Worm (Caenorhabditis elegans) whole organism, L1 larva: ENCODE data around the gene mlp-1.

Source experiments
- C16A3.4 ChIP-seq: fragments of 150-350 bp; optimal IDR thresholded peaks from 2 replicates; lab custom pipeline; 2014; ENCODE audit warnings: missing biosample characterization, missing genetic modification characterization
- C34B4.2 ChIP-seq: sonication (generic microtip); optimal IDR thresholded peaks from 2 replicates; lab custom pipeline; 2017; ENCODE audit warnings: mild to moderate bottlenecking, missing genetic modification characterization, missing compliant biosample characterization
- aha-1 ChIP-seq: fragments of 150-350 bp; optimal IDR thresholded peaks from 2 replicates; lab custom pipeline; 2014; ENCODE audit warnings: missing biosample characterization, missing genetic modification characterization
- alr-1 ChIP-seq: fragments of 200-800 bp; sonication (Bioruptor generic); optimal IDR thresholded peaks from 2 replicates; lab custom pipeline; 2018; ENCODE audit warnings: borderline replicate concordance, mild to moderate bottlenecking, missing genetic modification characterization, missing compliant biosample characterization
- ama-1 ChIP-seq: fragments of 150-350 bp; optimal IDR thresholded peaks from 2 replicates; lab custom pipeline; 2014
- blmp-1 ChIP-seq: fragments of 150-350 bp; optimal IDR thresholded peaks from 2 replicates; lab custom pipeline; 2014; ENCODE audit warnings: missing biosample characterization, missing genetic modification characterization
- ceh-82 ChIP-seq, 3 experiments: fragments of 150-350 bp in 1 of 3; sonication (generic microtip) in 2 of 3; optimal IDR thresholded peaks; 2 replicates each; lab custom pipeline; 2014 to 2017; ENCODE audit warnings: missing biosample characterization in 3 of 3, missing genetic modification characterization in 3 of 3
- ceh-88 ChIP-seq: fragments of 200-800 bp; sonication (Bioruptor generic); IDR thresholded peaks from 2 replicates; pipeline ENCODE4 v1.3.6; 2022; ENCODE audit warnings: missing genetic modification characterization, missing compliant biosample characterization
- dpl-1 ChIP-seq, 3 experiments: fragments of 150-350 bp in 2 of 3; sonication (generic microtip) in 1 of 3; optimal IDR thresholded peaks; 2 replicates each; lab custom pipeline; 2014 to 2017; ENCODE audit warnings: missing biosample characterization in 3 of 3, missing genetic modification characterization in 3 of 3, missing genetic modification reagents in 3 of 3
- efl-3 ChIP-seq: fragments of 200-800 bp; sonication (Bioruptor generic); optimal IDR thresholded peaks from 2 replicates; lab custom pipeline; 2018; ENCODE audit warnings: mild to moderate bottlenecking, missing genetic modification characterization, missing compliant biosample characterization
- egl-27 ChIP-seq, 2 experiments: fragments of 150-350 bp in 1 of 2; sonication (generic microtip); optimal IDR thresholded peaks; 3 replicates each; lab custom pipeline; 2017 to 2018; ENCODE audit warnings: missing biosample characterization in 2 of 2, missing genetic modification characterization in 2 of 2, missing genetic modification reagents in 2 of 2
- elt-2 ChIP-seq: sonication (generic microtip); optimal IDR thresholded peaks from 2 replicates; lab custom pipeline; 2016; ENCODE audit warnings: missing genetic modification characterization, mild to moderate bottlenecking, inconsistent platforms, missing compliant biosample characterization, missing genetic modification reagents
- elt-3 ChIP-seq, 6 experiments: fragments of 150-350 bp in 1 of 6; sonication (generic microtip); optimal IDR thresholded peaks; 2 replicates each; lab custom pipeline; 2017 to 2018; ENCODE audit warnings: missing biosample characterization in 6 of 6, missing genetic modification characterization in 6 of 6, inconsistent platforms in 1 of 6
- fkh-4 ChIP-seq: sonication (generic microtip); optimal IDR thresholded peaks from 2 replicates; lab custom pipeline; 2016; ENCODE audit warnings: missing compliant biosample characterization, missing genetic modification characterization, borderline replicate concordance
- fkh-8 ChIP-seq: sonication (generic microtip); optimal IDR thresholded peaks from 2 replicates; lab custom pipeline; 2016; ENCODE audit warnings: mild to moderate bottlenecking, missing genetic modification characterization, missing compliant biosample characterization
- fos-1 ChIP-seq: fragments of 150-350 bp; optimal IDR thresholded peaks from 2 replicates; lab custom pipeline; 2014; ENCODE audit warnings: missing biosample characterization, missing genetic modification characterization
- grh-1 ChIP-seq: fragments of 200-800 bp; sonication (Bioruptor generic); IDR thresholded peaks from 2 replicates; pipeline ENCODE4 v1.3.6; 2022; ENCODE audit warnings: missing genetic modification reagents, missing genetic modification characterization, missing compliant biosample characterization
- hlh-4 ChIP-seq: sonication (generic microtip); optimal IDR thresholded peaks from 2 replicates; lab custom pipeline; 2016; ENCODE audit warnings: mild to moderate bottlenecking, missing genetic modification characterization, missing compliant biosample characterization
- hpl-2 ChIP-seq: fragments of 150-350 bp; optimal IDR thresholded peaks from 2 replicates; lab custom pipeline; 2014; ENCODE audit warnings: missing biosample characterization, missing genetic modification reagents, missing genetic modification characterization
- irx-1 ChIP-seq: sonication (generic microtip); optimal IDR thresholded peaks from 2 replicates; lab custom pipeline; 2016; ENCODE audit warnings: missing genetic modification characterization, missing compliant biosample characterization
- isw-1 ChIP-seq: fragments of 200-800 bp; sonication (Bioruptor generic); IDR thresholded peaks from 2 replicates; pipeline ENCODE4 v1.3.6; 2022; ENCODE audit warnings: missing genetic modification characterization, missing compliant biosample characterization
- lin-13 ChIP-seq: fragments of 150-350 bp; optimal IDR thresholded peaks from 2 replicates; lab custom pipeline; 2014; ENCODE audit warnings: missing biosample characterization, missing genetic modification reagents, missing genetic modification characterization
- lin-14 ChIP-seq: fragments of 200-800 bp; sonication (Bioruptor generic); optimal IDR thresholded peaks from 2 replicates; lab custom pipeline; 2018; ENCODE audit warnings: mild to moderate bottlenecking, missing genetic modification characterization, moderate library complexity, missing compliant biosample characterization
- lin-15B ChIP-seq: fragments of 150-350 bp; sonication (generic microtip); optimal IDR thresholded peaks from 3 replicates; lab custom pipeline; 2014; ENCODE audit warnings: missing biosample characterization, missing genetic modification characterization
- lir-3 ChIP-seq: sonication (generic microtip); optimal IDR thresholded peaks from 2 replicates; lab custom pipeline; 2016; ENCODE audit warnings: mild to moderate bottlenecking, missing genetic modification characterization, moderate library complexity, missing compliant biosample characterization; ENCODE audit not compliant: poor library complexity
- lsy-2 ChIP-seq, 2 experiments: fragments of 150-350 bp; optimal IDR thresholded peaks; 2 replicates each; lab custom pipeline; 2014; ENCODE audit warnings: missing biosample characterization in 2 of 2, missing genetic modification characterization in 2 of 2
- nhr-11 ChIP-seq: fragments of 150-350 bp; optimal IDR thresholded peaks from 2 replicates; lab custom pipeline; 2014; ENCODE audit warnings: missing biosample characterization, missing genetic modification characterization
- nhr-12 ChIP-seq: sonication (generic microtip); optimal IDR thresholded peaks from 2 replicates; lab custom pipeline; 2017; ENCODE audit warnings: missing biosample characterization, missing genetic modification characterization
- nhr-19 ChIP-seq: fragments of 200-800 bp; sonication (Bioruptor generic); conservative IDR thresholded peaks from 2 replicates; pipeline ENCODE4 v1.3.6; 2022; ENCODE audit warnings: missing genetic modification characterization, missing compliant biosample characterization
- nhr-20 ChIP-seq: sonication (generic microtip); optimal IDR thresholded peaks from 2 replicates; lab custom pipeline; 2016; ENCODE audit warnings: mild to moderate bottlenecking, missing genetic modification characterization, missing compliant biosample characterization
- nhr-28 ChIP-seq: fragments of 150-350 bp; optimal IDR thresholded peaks from 2 replicates; lab custom pipeline; 2014; ENCODE audit warnings: missing biosample characterization, missing genetic modification characterization
- nhr-76 ChIP-seq: sonication (generic microtip); optimal IDR thresholded peaks from 2 replicates; lab custom pipeline; 2017; ENCODE audit warnings: missing biosample characterization, missing genetic modification characterization
- nhr-84 ChIP-seq: sonication (generic microtip); optimal IDR thresholded peaks from 2 replicates; lab custom pipeline; 2017; ENCODE audit warnings: missing biosample characterization, missing genetic modification characterization
- nhr-85 ChIP-seq: sonication (generic microtip); peaks from one replicate; lab custom pipeline; 2016; ENCODE audit warnings: missing genetic modification characterization, inconsistent platforms, missing compliant biosample characterization
- pag-3 ChIP-seq: sonication (generic microtip); optimal IDR thresholded peaks from 2 replicates; lab custom pipeline; 2017; ENCODE audit warnings: missing genetic modification characterization, mild to moderate bottlenecking, missing compliant biosample characterization, antibody characterized with exemption, borderline replicate concordance; ENCODE audit not compliant: insufficient read depth
- pqm-1 ChIP-seq: sonication (generic microtip); optimal IDR thresholded peaks from 3 replicates; lab custom pipeline; 2017; ENCODE audit warnings: missing biosample characterization, missing genetic modification characterization
- skn-1 ChIP-seq: fragments of 150-350 bp; optimal IDR thresholded peaks from 2 replicates; lab custom pipeline; 2014; ENCODE audit warnings: missing biosample characterization, missing genetic modification characterization
- snu-23 ChIP-seq: sonication (generic microtip); optimal IDR thresholded peaks from 2 replicates; lab custom pipeline; 2016; ENCODE audit warnings: missing genetic modification characterization, missing compliant biosample characterization
- tlp-1 ChIP-seq: fragments of 150-350 bp; optimal IDR thresholded peaks from 2 replicates; lab custom pipeline; 2014; ENCODE audit warnings: missing biosample characterization, missing genetic modification characterization
- unc-30 ChIP-seq: sonication (generic microtip); optimal IDR thresholded peaks from 2 replicates; lab custom pipeline; 2017; ENCODE audit warnings: missing biosample characterization, missing genetic modification characterization
- unc-98 ChIP-seq: fragments of 200-800 bp; sonication (Bioruptor generic); IDR thresholded peaks from 2 replicates; pipeline ENCODE4 v1.3.6; 2022; ENCODE audit warnings: missing genetic modification characterization, missing compliant biosample characterization
- zag-1 ChIP-seq: fragments of 150-350 bp; optimal IDR thresholded peaks from 2 replicates; lab custom pipeline; 2014; ENCODE audit warnings: missing biosample characterization, missing genetic modification characterization
- ztf-11 ChIP-seq, 2 experiments: sonication (generic microtip); optimal IDR thresholded peaks; 2 replicates each; lab custom pipeline; 2016 to 2017; ENCODE audit warnings: missing genetic modification characterization in 2 of 2, missing biosample characterization in 1 of 2, missing compliant biosample characterization in 1 of 2

The mlp-1 gene

ce11 chrIII:5982753-5983390 lies 8.0 kb upstream of the mlp-1 start (continued):
- TF ChIP-seq tlp-1 (no peak), grh-1 (GFP tag; lab: Robert Waterston, UW) (no peak), elt-2 (tag; lab: Kevin White, UChicago) (no peak), nhr-84 (no peak), efl-3 (GFP tag; lab: Kevin White, UChicago) (no peak), lin-15B (tag; lab: Kevin White, UChicago) (no peak), zag-1 (tag; lab: Kevin White, UChicago) (no peak), lsy-2 (tag; optimal IDR thresholded peaks at IDR 0.05; lab: Kevin White, UChicago) (peak in 1 of 2 experiments; percentile 24), isw-1 (GFP tag; lab: Robert Waterston, UW) (no peak), nhr-85 (tag; lab: Kevin White, UChicago) (peak; percentile 81), unc-30 (tag; lab: Kevin White, UChicago) (no peak), ztf-11 (tag; optimal IDR thresholded peaks at IDR 0.05; lab: Kevin White, UChicago) (no peak), alr-1 (tag; lab: Kevin White, UChicago) (no peak), ceh-88 (no peak), aha-1 (tag; lab: Kevin White, UChicago) (no peak), ceh-82 (tag; optimal IDR thresholded peaks at IDR 0.05; lab: Kevin White, UChicago) (no peak), nhr-20 (tag; lab: Kevin White, UChicago) (peak; percentile 9), irx-1 (no peak), fkh-4 (tag; lab: Kevin White, UChicago) (no peak), lin-13 (no peak), egl-27 (tag; optimal IDR thresholded peaks at IDR 0.05; lab: Kevin White, UChicago) (no peak), hpl-2 (GFP tag; lab: Kevin White, UChicago) (no peak), unc-98 (no peak), elt-3 (tag; optimal IDR thresholded peaks at IDR 0.05; lab: Kevin White, UChicago) (no peak), dpl-1 (GFP tag; optimal IDR thresholded peaks at IDR 0.05; lab: Kevin White, UChicago) (no peak), nhr-19 (GFP tag; lab: Robert Waterston, UW) (no peak), lin-14 (peak; percentile 77), blmp-1 (tag; lab: Kevin White, UChicago) (peak; percentile 47), fkh-8 (tag; lab: Kevin White, UChicago) (no peak), hlh-4 (tag; lab: Kevin White, UChicago) (no peak), nhr-28 (tag; lab: Kevin White, UChicago) (no peak), pqm-1 (no peak)

- TF ChIP-seq nhr-12 (tag; lab: Kevin White, UChicago) (no peak), snu-23 (GFP tag; lab: Kevin White, UChicago) (no peak), lir-3 (tag; lab: Kevin White, UChicago) (no peak), C16A3.4 (tag; lab: Kevin White, UChicago) (no peak), pag-3 (tag; lab: Kevin White, UChicago) (no peak), blmp-1 (tag; lab: Kevin White, UChicago) (no peak), ama-1 (no peak), lin-13 (no peak), unc-98 (no peak), skn-1 (tag; lab: Kevin White, UChicago) (no peak), C34B4.2 (no peak), fos-1 (tag; lab: Kevin White, UChicago) (no peak), nhr-76 (tag; lab: Kevin White, UChicago) (no peak), nhr-11 (no peak)
- TF ChIP-seq, all 84 proteins: peak for 0
These were observed 7.2 kb upstream of the mlp-1 start, which contains the start of gene frm-2 for ce11 chrIII:5982026-5982425. Gene frm-2, minus strand, starts transcription at chrIII:5982126.
